Fruit fly (Drosophila melanogaster): ENCODE results near the gene CG15878.

Gene CG15878

DNA sequence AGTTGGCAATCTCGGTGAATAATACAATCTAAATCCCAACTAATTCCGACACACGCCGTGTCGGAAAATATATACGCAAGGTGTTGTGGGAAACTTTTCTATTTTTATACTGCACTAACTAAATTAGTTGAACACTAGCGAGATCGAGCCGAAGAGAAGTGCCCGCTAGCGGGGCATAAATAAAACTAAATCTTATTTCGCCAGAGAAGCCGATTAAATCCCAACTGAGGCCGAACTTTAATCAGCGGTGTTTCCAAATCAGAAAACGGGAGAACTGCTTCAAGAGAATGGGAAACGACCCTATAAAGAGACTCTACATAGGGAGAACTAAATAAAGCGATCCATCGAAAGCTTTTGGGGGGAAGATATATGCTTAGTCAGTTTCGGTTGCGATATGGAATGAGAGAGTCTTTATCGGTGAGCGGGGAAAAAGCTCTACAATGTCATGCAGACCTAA, 20.3 kb downstream of the CG15878 start, which contains the start of gene CG5707:
TSS of gene CG5707 (minus strand) at position 228 of the 457 bp plus-strand sequence.
- peak; percentile 19 for TF ChIP-seq CG17801 (GFP tag; optimal IDR thresholded peaks at IDR 0.05; ENCODE audit: partially characterized antibody)

- no peak for TF ChIP-seq CG17801 (GFP tag; optimal IDR thresholded peaks at IDR 0.05; ENCODE audit: partially characterized antibody)
Measured at dm6 chr3L:2191512-2191911, 20.8 kb downstream of the CG15878 start.

dm6 chr3L:2185630-2186029, 26.7 kb downstream of the CG15878 start, which contains the start of gene CG13810:
Gene CG13810 (plus strand): TSS chr3L:2185930.
- no peak for TF ChIP-seq CG17801 (GFP tag; optimal IDR thresholded peaks at IDR 0.05; ENCODE audit: partially characterized antibody)

dm6 chr3L:2174232-2174631, 38.1 kb downstream of the CG15878 start, which contains the start of gene CG15820:
Gene CG15820 (minus strand): TSS chr3L:2174332.
- no peak for TF ChIP-seq CG17801 (GFP tag; optimal IDR thresholded peaks at IDR 0.05; ENCODE audit: partially characterized antibody)

- no peak for TF ChIP-seq CG17801 (GFP tag; optimal IDR thresholded peaks at IDR 0.05; ENCODE audit: partially characterized antibody)
Measured at dm6 chr3L:2170885-2171526, 41.3 kb downstream of the CG15878 start, which contains the start of gene CG5704. Gene CG5704 (minus strand): TSS chr3L:2170971.

DNA sequence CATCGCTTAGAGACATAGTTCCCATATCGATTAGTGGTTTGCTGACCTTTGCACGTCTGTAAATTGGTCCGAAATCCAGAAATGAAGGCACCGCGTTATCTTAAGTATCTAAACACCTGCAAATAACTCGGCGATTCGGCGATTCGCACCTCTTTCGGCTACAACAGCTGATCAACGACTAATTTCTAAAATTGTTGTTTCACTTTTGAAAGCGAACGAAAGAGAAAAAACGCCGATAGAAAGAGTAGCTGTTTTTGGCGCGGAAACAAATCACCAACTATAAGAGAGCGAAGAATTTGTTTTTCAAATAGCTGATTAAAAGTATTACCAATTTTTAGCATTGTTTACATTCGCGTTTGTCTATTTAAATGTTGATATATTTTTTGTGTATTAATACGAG, 43.3 kb downstream of the CG15878 start, which contains the start of gene CG15879:
TSS of gene CG15879 (minus strand) at position 155 of the 400 bp plus-strand sequence.
- TF ChIP-seq CG17801 (GFP tag; optimal IDR thresholded peaks at IDR 0.05; ENCODE audit: partially characterized antibody), result peak; percentile 3

DNA sequence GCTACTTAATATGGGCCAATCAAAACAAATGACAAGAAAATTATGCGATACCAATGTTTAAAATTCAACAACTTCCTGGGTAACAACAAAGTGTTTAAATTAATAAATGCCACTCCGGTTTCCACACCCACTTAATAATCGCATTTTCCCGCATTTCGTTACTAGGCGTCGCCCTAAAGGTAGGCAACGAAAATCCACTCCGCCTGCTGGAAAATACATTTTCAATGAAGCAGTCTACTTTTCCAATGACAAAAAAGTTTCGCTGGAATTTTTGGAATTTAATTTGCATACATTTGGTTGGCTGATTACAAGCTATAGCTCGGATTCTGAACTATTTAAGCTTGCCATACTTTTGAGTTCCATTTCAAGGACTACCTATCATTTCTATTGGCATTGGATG, 45.5 kb downstream of the CG15878 start:
- TF ChIP-seq CG17801 (GFP tag; optimal IDR thresholded peaks at IDR 0.05; ENCODE audit: partially characterized antibody), result no peak

DNA sequence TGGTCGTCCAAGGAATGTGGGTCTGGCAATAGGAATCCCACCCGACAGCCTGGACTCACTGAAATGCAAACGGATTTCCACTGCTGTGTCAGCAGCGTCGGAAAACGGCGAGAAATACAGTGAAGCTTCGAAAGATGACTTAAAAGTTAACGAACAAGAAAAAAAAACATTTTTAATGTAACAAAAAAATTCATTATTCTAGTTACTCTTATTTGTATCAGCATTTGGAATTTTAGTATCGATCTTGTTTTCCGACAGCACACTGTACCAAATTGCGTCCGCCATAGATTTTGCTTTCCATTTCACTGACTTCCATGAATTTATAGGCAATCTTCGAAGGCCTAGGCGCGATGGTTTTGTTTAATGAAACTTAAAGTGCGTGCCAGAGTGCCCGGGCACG, 47.5 kb downstream of the CG15878 start:
- TF ChIP-seq CG17801 (GFP tag; optimal IDR thresholded peaks at IDR 0.05; ENCODE audit: partially characterized antibody), result no peak

DNA sequence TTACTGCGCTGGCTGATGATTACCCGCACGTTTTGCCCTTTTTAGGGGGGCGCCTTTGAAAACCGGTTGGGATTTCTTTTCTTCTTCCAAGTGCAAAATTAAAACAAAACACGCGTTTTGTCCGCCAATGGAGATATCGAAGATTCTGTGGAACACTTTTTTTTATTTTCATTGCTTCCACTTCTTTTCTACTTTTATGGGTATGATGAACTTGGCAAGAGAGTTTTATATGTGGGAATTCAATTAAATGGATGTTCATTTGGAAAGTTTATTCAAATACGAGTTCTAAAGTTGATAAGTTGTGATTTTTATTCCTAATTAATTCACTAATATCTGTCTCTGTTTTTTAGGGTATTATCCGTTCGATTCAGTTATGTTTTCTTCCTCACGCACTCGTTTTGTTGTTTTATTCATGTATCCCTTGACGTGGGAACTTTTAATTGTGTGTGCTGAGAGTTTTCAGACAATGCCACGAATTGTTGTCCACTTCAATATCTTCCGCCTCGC, 48.2 kb downstream of the CG15878 start:
- TF ChIP-seq CG17801 (GFP tag; optimal IDR thresholded peaks at IDR 0.05; ENCODE audit: partially characterized antibody), result no peak

DNA sequence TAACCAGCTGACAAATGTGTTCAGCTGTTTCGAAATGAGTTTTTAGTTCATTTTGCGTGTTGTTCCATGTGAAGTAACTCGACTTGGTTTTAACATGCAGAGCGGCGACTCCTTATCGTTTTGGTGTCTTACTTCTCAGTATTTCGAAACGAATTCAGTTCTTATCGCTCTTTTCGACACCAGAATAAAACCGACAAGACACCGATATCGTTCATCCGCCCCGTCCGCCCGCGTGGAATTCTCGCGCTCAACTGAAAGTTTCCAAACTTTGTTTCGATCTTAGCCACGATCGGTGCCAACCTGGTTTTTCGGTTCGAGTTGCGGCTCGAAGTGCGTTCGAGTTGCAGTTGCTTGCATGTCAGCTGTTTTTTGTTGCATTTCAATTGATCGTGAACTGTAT, 48.7 kb downstream of the CG15878 start, which contains the start of gene CG15822:
TSS of gene CG15822 (minus strand) at position 256 of the 400 bp plus-strand sequence.
- TF ChIP-seq CG17801 (GFP tag; optimal IDR thresholded peaks at IDR 0.05; ENCODE audit: partially characterized antibody), result no peak

dm6 chr3L:2162623-2163022, 49.7 kb downstream of the CG15878 start:
- TF ChIP-seq CG17801 (GFP tag; optimal IDR thresholded peaks at IDR 0.05; ENCODE audit: partially characterized antibody), result no peak

DNA sequence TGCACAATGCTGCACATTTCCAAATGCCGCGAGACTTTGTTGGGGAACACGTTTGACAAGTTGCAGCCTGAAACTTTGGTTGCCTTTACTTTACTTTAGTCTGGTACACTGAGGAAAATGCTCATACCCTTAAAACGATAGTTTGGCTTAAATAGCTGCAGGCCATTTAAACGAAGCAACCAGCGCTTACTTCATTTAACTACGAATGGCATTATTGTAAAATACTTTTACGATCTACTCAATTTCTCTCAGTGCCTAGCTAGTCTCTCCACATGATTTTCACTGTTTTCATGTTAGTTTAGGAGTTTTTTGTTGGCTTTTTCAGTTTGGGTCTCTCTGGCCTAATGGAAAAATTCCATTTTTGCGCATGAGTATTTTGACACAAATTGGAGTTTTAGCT, 50.3 kb downstream of the CG15878 start:
- no peak for TF ChIP-seq CG17801 (GFP tag; optimal IDR thresholded peaks at IDR 0.05; ENCODE audit: partially characterized antibody)

Measured in ovary, adult (tissue).